Fruit fly (Drosophila melanogaster) whole organism, embryonic: Measurements from ENCODE around the gene SoYb.

Source experiments
- Antp ChIP-seq: fragments of 200-800 bp; sonication (Bioruptor generic); optimal IDR thresholded peaks from 3 replicates; lab custom pipeline; 2016; ENCODE audit warnings: missing biosample characterization, missing genetic modification characterization
- Atf3 ChIP-seq: fragments of 200-800 bp; sonication (Bioruptor generic); optimal IDR thresholded peaks from 3 replicates; lab custom pipeline; 2016; ENCODE audit warnings: missing biosample characterization, missing genetic modification characterization
- Bteb2 ChIP-seq: fragments of 200-800 bp; sonication (Bioruptor generic); optimal IDR thresholded peaks from 2 replicates; lab custom pipeline; 2016; ENCODE audit warnings: missing biosample characterization, missing genetic modification characterization
- CG10959 ChIP-seq: fragments of 200-800 bp; sonication (Bioruptor generic); IDR thresholded peaks from 2 replicates; pipeline ENCODE4 v1.3.6; 2022; ENCODE audit warnings: missing biosample characterization, missing genetic modification characterization
- CG10979 ChIP-seq: fragments of 200-800 bp; sonication (Bioruptor generic); optimal IDR thresholded peaks from 2 replicates; lab custom pipeline; 2018; ENCODE audit warnings: missing biosample characterization, mild to moderate bottlenecking, missing genetic modification characterization, moderate library complexity
- CG11093 ChIP-seq: fragments of 200-800 bp; sonication (Bioruptor generic); IDR thresholded peaks from 3 replicates; pipeline ENCODE4 v1.3.6; 2022; ENCODE audit warnings: missing biosample characterization, missing genetic modification characterization
- CG12391 ChIP-seq: fragments of 200-800 bp; sonication (Bioruptor generic); optimal IDR thresholded peaks from 3 replicates; lab custom pipeline; 2018; ENCODE audit warnings: missing biosample characterization, mild to moderate bottlenecking, missing genetic modification characterization, moderate library complexity
- CG14441 ChIP-seq: fragments of 200-800 bp; sonication (Bioruptor generic); IDR thresholded peaks from 2 replicates; pipeline ENCODE4 v1.3.6; 2022; ENCODE audit warnings: missing biosample characterization, missing genetic modification characterization
- CG14710 ChIP-seq: fragments of 200-800 bp; sonication (Bioruptor generic); optimal IDR thresholded peaks from 3 replicates; lab custom pipeline; 2019; ENCODE audit warnings: missing biosample characterization, mild to moderate bottlenecking, missing genetic modification characterization, moderate library complexity
- CG15269 ChIP-seq: fragments of 200-800 bp; sonication (Bioruptor generic); optimal IDR thresholded peaks from 2 replicates; lab custom pipeline; 2018; ENCODE audit warnings: missing biosample characterization, mild to moderate bottlenecking, missing genetic modification characterization, moderate library complexity
- CG15696 ChIP-seq: fragments of 200-800 bp; sonication (Bioruptor generic); optimal IDR thresholded peaks from 2 replicates; lab custom pipeline; 2019; ENCODE audit warnings: missing biosample characterization, mild to moderate bottlenecking, missing genetic modification characterization, moderate library complexity
- CG16815 ChIP-seq: fragments of 200-800 bp; sonication (Bioruptor generic); optimal IDR thresholded peaks from 3 replicates; lab custom pipeline; 2017; ENCODE audit warnings: missing biosample characterization, mild to moderate bottlenecking, missing genetic modification characterization
- CG17328 ChIP-seq: fragments of 200-800 bp; sonication (Bioruptor generic); IDR thresholded peaks from 2 replicates; pipeline ENCODE4 v1.3.6; 2022; ENCODE audit warnings: missing biosample characterization, missing genetic modification characterization
- CG17829 ChIP-seq: fragments of 200-800 bp; optimal IDR thresholded peaks from 2 replicates; lab custom pipeline; 2019; ENCODE audit warnings: missing biosample characterization, mild to moderate bottlenecking, missing genetic modification characterization, moderate library complexity
- CG18262 ChIP-seq: fragments of 200-800 bp; optimal IDR thresholded peaks from 3 replicates; lab custom pipeline; 2019; ENCODE audit warnings: missing biosample characterization, mild to moderate bottlenecking, missing genetic modification characterization, moderate library complexity
- CG18476 ChIP-seq: fragments of 200-800 bp; sonication (Bioruptor generic); optimal IDR thresholded peaks from 2 replicates; lab custom pipeline; 2016; ENCODE audit warnings: missing biosample characterization, mild to moderate bottlenecking, missing genetic modification characterization
- CG2712 ChIP-seq: fragments of 200-800 bp; optimal IDR thresholded peaks from 3 replicates; lab custom pipeline; 2019; ENCODE audit warnings: missing biosample characterization, mild to moderate bottlenecking, missing genetic modification characterization, moderate library complexity
- CG2875 ChIP-seq: fragments of 200-800 bp; sonication (Bioruptor generic); optimal IDR thresholded peaks from 2 replicates; lab custom pipeline; 2017; ENCODE audit warnings: missing biosample characterization, mild to moderate bottlenecking, missing genetic modification characterization, missing genetic modification reagents
- CG31365 ChIP-seq: fragments of 200-800 bp; sonication (Bioruptor generic); optimal IDR thresholded peaks from 2 replicates; lab custom pipeline; 2018; ENCODE audit warnings: missing biosample characterization, mild to moderate bottlenecking, missing genetic modification characterization
- CG31441 ChIP-seq: fragments of 200-800 bp; sonication (Bioruptor generic); IDR thresholded peaks from 2 replicates; pipeline ENCODE4 v1.3.6; 2022; ENCODE audit warnings: missing biosample characterization, missing genetic modification characterization
- CG3726 ChIP-seq: fragments of 200-800 bp; sonication (Bioruptor generic); IDR thresholded peaks from 3 replicates; pipeline ENCODE4, ENCODE4 v1.3.6; 2022; ENCODE audit warnings: missing biosample characterization, missing genetic modification characterization
- CG4360 ChIP-seq: fragments of 200-800 bp; sonication (Bioruptor generic); IDR thresholded peaks from 2 replicates; pipeline ENCODE4 v1.3.6; 2022; ENCODE audit warnings: missing biosample characterization, missing genetic modification characterization
- CG4404 ChIP-seq: fragments of 200-800 bp; sonication (Bioruptor generic); IDR thresholded peaks from 2 replicates; pipeline ENCODE4 v1.3.6; 2022; ENCODE audit warnings: missing biosample characterization, missing genetic modification characterization
- CG4730 ChIP-seq: fragments of 200-800 bp; sonication (Bioruptor generic); IDR thresholded peaks from 2 replicates; pipeline ENCODE4 v1.3.6; 2022; ENCODE audit warnings: missing biosample characterization, missing genetic modification characterization
- CG9727 ChIP-seq: fragments of 200-800 bp; sonication (Bioruptor generic); optimal IDR thresholded peaks from 3 replicates; lab custom pipeline; 2017; ENCODE audit warnings: missing biosample characterization, mild to moderate bottlenecking, missing genetic modification characterization
- Chrac-16 ChIP-seq: fragments of 200-800 bp; sonication (Bioruptor generic); optimal IDR thresholded peaks from 3 replicates; lab custom pipeline; 2016; ENCODE audit warnings: missing biosample characterization, missing genetic modification characterization
- Dip2 ChIP-seq: fragments of 200-800 bp; sonication (Bioruptor generic); IDR thresholded peaks from 2 replicates; pipeline ENCODE4 v1.3.6; 2022; ENCODE audit warnings: missing biosample characterization, missing genetic modification characterization
- Ets65A ChIP-seq: fragments of 200-800 bp; sonication (Bioruptor generic); peaks from one replicate; lab custom pipeline; 2016; ENCODE audit warnings: missing biosample characterization, missing genetic modification characterization
- Gug ChIP-seq: fragments of 200-800 bp; sonication (Bioruptor generic); IDR thresholded peaks from 4 replicates; pipeline ENCODE4 v1.3.6; 2022; ENCODE audit warnings: missing biosample characterization, missing genetic modification characterization
- Nf-YB ChIP-seq: fragments of 200-800 bp; sonication (Bioruptor generic); optimal IDR thresholded peaks from 3 replicates; lab custom pipeline; 2019; ENCODE audit warnings: missing biosample characterization, mild to moderate bottlenecking, missing genetic modification characterization, moderate library complexity
- Ravus ChIP-seq: fragments of 200-800 bp; sonication (Bioruptor generic); IDR thresholded peaks from 2 replicates; pipeline ENCODE4 v1.3.6; 2022; ENCODE audit warnings: missing biosample characterization, missing genetic modification characterization
- az2 ChIP-seq: fragments of 200-800 bp; sonication (Bioruptor generic); optimal IDR thresholded peaks from 3 replicates; lab custom pipeline; 2016; ENCODE audit warnings: missing biosample characterization, missing genetic modification characterization
- chif ChIP-seq, 2 experiments: fragments of 200-800 bp; sonication (Bioruptor generic); optimal IDR thresholded peaks; 3 replicates each; lab custom pipeline; 2016; ENCODE audit warnings: missing biosample characterization in 2 of 2, missing genetic modification characterization in 2 of 2
- dan ChIP-seq: fragments of 200-800 bp; sonication (Bioruptor generic); IDR thresholded peaks from 2 replicates; pipeline ENCODE4 v1.3.6; 2022; ENCODE audit warnings: missing biosample characterization, missing genetic modification characterization
- ewg ChIP-seq: fragments of 200-800 bp; sonication (Bioruptor generic); optimal IDR thresholded peaks from 3 replicates; lab custom pipeline; 2017; ENCODE audit warnings: mild to moderate bottlenecking, missing biosample characterization, missing genetic modification reagents, missing genetic modification characterization
- gfzf ChIP-seq: fragments of 200-800 bp; sonication (Bioruptor generic); optimal IDR thresholded peaks from 2 replicates; lab custom pipeline; 2016; ENCODE audit warnings: missing biosample characterization, mild to moderate bottlenecking, missing genetic modification characterization, moderate library complexity
- gsb-n ChIP-seq: fragments of 200-800 bp; sonication (Bioruptor generic); optimal IDR thresholded peaks from 3 replicates; lab custom pipeline; 2018; ENCODE audit warnings: missing biosample characterization, mild to moderate bottlenecking, missing genetic modification characterization
- ham ChIP-seq: fragments of 200-800 bp; sonication (Bioruptor generic); IDR thresholded peaks from 2 replicates; pipeline ENCODE4 v1.3.6; 2022; ENCODE audit warnings: missing biosample characterization, missing genetic modification characterization
- lola ChIP-seq, 3 experiments: fragments of >200 bp in 2 of 3; fragments of 200-800 bp in 1 of 3; sonication (Bioruptor generic) in 1 of 3; optimal IDR thresholded peaks; 2 replicates each; lab custom pipeline; 2017 to 2019; ENCODE audit warnings: missing biosample characterization in 3 of 3, missing genetic modification characterization in 3 of 3, mild to moderate bottlenecking in 1 of 3, moderate library complexity in 1 of 3
- nerfin-1 ChIP-seq: fragments of 200-800 bp; sonication (Bioruptor generic); optimal IDR thresholded peaks from 3 replicates; lab custom pipeline; 2019; ENCODE audit warnings: missing biosample characterization, mild to moderate bottlenecking, missing genetic modification characterization, moderate library complexity
- nmo ChIP-seq: fragments of 200-800 bp; sonication (Bioruptor generic); optimal IDR thresholded peaks from 2 replicates; lab custom pipeline; 2018; ENCODE audit warnings: missing biosample characterization, mild to moderate bottlenecking, missing genetic modification characterization, moderate library complexity
- phol ChIP-seq: fragments of 200-800 bp; sonication (Bioruptor generic); optimal IDR thresholded peaks from 3 replicates; lab custom pipeline; 2018; ENCODE audit warnings: missing biosample characterization, mild to moderate bottlenecking, missing genetic modification characterization, moderate library complexity
- prd ChIP-seq, 3 experiments: fragments of >200 bp in 2 of 3; fragments of 200-800 bp in 1 of 3; sonication (Bioruptor generic) in 1 of 3; optimal IDR thresholded peaks in 2 of 3; IDR thresholded peaks in 1 of 3; 2 replicates in 2 of 3; 3 replicates in 1 of 3; pipeline versions ENCODE4 v1.3.6 to Lab custom; 2017 to 2022; ENCODE audit warnings: missing biosample characterization in 1 of 3, missing genetic modification characterization in 1 of 3
- sd ChIP-seq: fragments of 200-800 bp; sonication (Bioruptor generic); optimal IDR thresholded peaks from 3 replicates; lab custom pipeline; 2018; ENCODE audit warnings: missing biosample characterization, mild to moderate bottlenecking, missing genetic modification characterization, moderate library complexity
- sens-2 ChIP-seq: fragments of 200-800 bp; sonication (Bioruptor generic); IDR thresholded peaks from 2 replicates; pipeline ENCODE4 v1.3.6; 2022; ENCODE audit warnings: missing biosample characterization, missing genetic modification characterization
- tin ChIP-seq: fragments of 200-800 bp; sonication (Bioruptor generic); optimal IDR thresholded peaks from 3 replicates; lab custom pipeline; 2016; ENCODE audit warnings: missing biosample characterization, missing genetic modification characterization
- unpg ChIP-seq: fragments of 200-800 bp; sonication (Bioruptor generic); optimal IDR thresholded peaks from 3 replicates; lab custom pipeline; 2018; ENCODE audit warnings: missing biosample characterization, mild to moderate bottlenecking, missing genetic modification characterization, moderate library complexity
- zen ChIP-seq: fragments of 200-800 bp; sonication (Bioruptor generic); optimal IDR thresholded peaks from 3 replicates; lab custom pipeline; 2018; ENCODE audit warnings: missing biosample characterization, mild to moderate bottlenecking, missing genetic modification characterization, moderate library complexity
- zf30C ChIP-seq: fragments of 200-800 bp; sonication (Bioruptor generic); optimal IDR thresholded peaks from 3 replicates; lab custom pipeline; 2018; ENCODE audit warnings: missing biosample characterization, mild to moderate bottlenecking, missing genetic modification characterization

The SoYb gene

dm6 chr2L:9994382-9994781, 8.2 kb downstream of the SoYb start (continued):
- no peak for TF ChIP-seq CG4730 (GFP tag; lab: Robert Waterston, UW)
- TF ChIP-seq CG4360 (GFP tag; lab: Robert Waterston, UW) = peak; percentile 56; the same call in 1 of the 2 replicates
- TF ChIP-seq Ets65A (GFP tag; lab: Kevin White, UChicago) = peak; percentile 46
- TF ChIP-seq Chrac-16 (GFP tag; lab: Kevin White, UChicago) = no peak
- no peak for TF ChIP-seq CG14441 (GFP tag; lab: Robert Waterston, UW)
- no peak for TF ChIP-seq Atf3 (GFP tag; lab: Kevin White, UChicago)
- TF ChIP-seq Bteb2 = no peak
- no peak for TF ChIP-seq CG2875 (GFP tag; lab: Kevin White, UChicago)
- TF ChIP-seq CG31441 (GFP tag; lab: Robert Waterston, UW) = no peak
- no peak for TF ChIP-seq CG3726
- TF ChIP-seq Antp = no peak
- no peak for TF ChIP-seq Dip2
- no peak for TF ChIP-seq Gug
- TF ChIP-seq CG15269 (tag; lab: Kevin White, UChicago) = no peak
- TF ChIP-seq CG18476 (GFP tag; lab: Kevin White, UChicago) = no peak

dm6 chr2L:9989846-9990506, 12.6 kb downstream of the SoYb start:
- TF ChIP-seq CG15696 (peak; percentile 74), CG2712 (peak; percentile 66), prd (optimal IDR thresholded peaks at IDR 0.05; lab: Kevin White, UChicago) (no peak), prd (GFP tag; IDR thresholded peaks at IDR 0.05; lab: Robert Waterston, UW) (peak; percentile 61; the same call in 1 of the 3 replicates), ewg (peak; percentile 0), Nf-YB (GFP tag; lab: Kevin White, UChicago) (peak; percentile 27), CG31365 (tag; lab: Kevin White, UChicago) (no peak), CG12391 (tag; lab: Kevin White, UChicago) (peak; percentile 44), sd (tag; lab: Kevin White, UChicago) (no peak), Ravus (GFP tag; lab: Robert Waterston, UW) (no peak), gsb-n (tag; lab: Kevin White, UChicago) (peak; percentile 45), CG9727 (GFP tag; lab: Kevin White, UChicago) (peak; percentile 76), zen (tag; lab: Kevin White, UChicago) (peak; percentile 35), nerfin-1 (tag; lab: Kevin White, UChicago) (no peak), CG10959 (peak; percentile 77), CG14710 (tag; lab: Kevin White, UChicago) (peak; percentile 44), sens-2 (peak; percentile 16; the same call in 1 of the 2 replicates), CG10979 (peak; percentile 59), tin (GFP tag; lab: Kevin White, UChicago) (peak; percentile 16), CG17328 (peak; percentile 49), CG4404 (GFP tag; lab: Robert Waterston, UW) (peak; percentile 78), dan (GFP tag; lab: Robert Waterston, UW) (peak; percentile 65), lola (GFP tag; optimal IDR thresholded peaks at IDR 0.05; lab: Kevin White, UChicago) (peak in 1 of 3 experiments; percentile 66), gfzf (GFP tag; lab: Kevin White, UChicago) (no peak), CG11093 (GFP tag; lab: Robert Waterston, UW) (no peak), CG16815 (GFP tag; lab: Kevin White, UChicago) (peak; percentile 20), zf30C (GFP tag; lab: Kevin White, UChicago) (peak; percentile 80), nmo (GFP tag; lab: Kevin White, UChicago) (no peak), unpg (GFP tag; lab: Kevin White, UChicago) (peak; percentile 21), az2 (GFP tag; lab: Kevin White, UChicago) (peak; percentile 2), ham (GFP tag; lab: Robert Waterston, UW) (no peak), CG17829 (peak; percentile 65), chif (GFP tag; optimal IDR thresholded peaks at IDR 0.05; lab: Kevin White, UChicago) (peak in 1 of 2 experiments; percentile 15), CG18262 (peak; percentile 52), phol (tag; lab: Kevin White, UChicago) (peak; percentile 26)
